Fruit fly (Drosophila melanogaster): ENCODE results near the gene nom.

Gene nom

DNA sequence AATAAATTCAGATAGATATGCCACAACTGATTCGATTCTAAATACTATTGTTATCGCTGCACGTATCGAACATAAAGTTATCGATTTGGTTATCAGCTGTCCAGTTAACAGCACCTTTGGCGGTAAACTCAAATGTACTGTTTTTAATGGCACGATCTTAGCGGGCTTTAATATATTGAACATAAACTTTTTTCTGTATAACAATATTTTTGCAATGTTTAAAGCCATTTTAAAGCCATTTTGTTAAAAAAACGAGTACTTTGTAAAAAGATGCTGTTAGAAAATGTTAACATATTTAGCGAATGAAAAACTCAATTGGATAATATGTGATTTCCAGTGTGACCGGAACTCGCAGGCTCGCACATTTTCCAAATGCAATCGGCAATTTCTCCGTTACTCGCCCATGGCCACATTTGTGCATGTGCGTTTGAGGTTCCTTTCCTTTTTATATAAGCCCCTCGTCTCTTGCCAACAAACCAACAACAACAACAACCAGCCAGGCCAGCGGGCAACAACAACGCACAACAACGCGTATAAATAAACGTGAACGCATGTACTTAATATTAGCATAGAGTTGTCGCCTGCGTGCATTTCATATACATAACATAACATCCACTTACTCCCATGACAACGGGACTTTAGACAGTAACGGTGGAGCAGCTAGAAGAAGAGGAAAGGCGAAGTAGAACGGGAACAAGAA lies 7.0 kb upstream of the nom start, which contains the start of gene TMEM216 (continued):
- TF ChIP-seq sc (optimal IDR thresholded peaks at IDR 0.05) (no peak), sc (GFP tag; optimal IDR thresholded peaks at IDR 0.05) (no peak), NC2α (GFP tag; optimal IDR thresholded peaks at IDR 0.05) (no peak), amos (GFP tag; IDR thresholded peaks at IDR 0.05; ENCODE audit: partially characterized antibody) (peak; percentile 41; the same call in 1 of the 2 replicates), CG12659 (GFP tag; optimal IDR thresholded peaks at IDR 0.05) (peak; percentile 80), CHES-1-like (GFP tag; optimal IDR thresholded peaks at IDR 0.05) (no peak), CG30403 (GFP tag; optimal IDR thresholded peaks at IDR 0.05) (no peak), CoRest (tag; optimal IDR thresholded peaks at IDR 0.05) (peak; percentile 50), gro (GFP tag; optimal IDR thresholded peaks at IDR 0.05) (peak; percentile 24), CG17186 (GFP tag; optimal IDR thresholded peaks at IDR 0.05) (peak; percentile 29), ro (GFP tag; IDR thresholded peaks at IDR 0.05) (no peak), CG10543 (GFP tag; optimal IDR thresholded peaks at IDR 0.05) (peak; percentile 36), CG42726 (GFP tag; IDR thresholded peaks at IDR 0.05; ENCODE audit: partially characterized antibody) (peak; percentile 8; the same call in 1 of the 2 replicates), eve (GFP tag; optimal IDR thresholded peaks at IDR 0.05) (no peak), CG3995 (GFP tag; optimal IDR thresholded peaks at IDR 0.05) (peak; percentile 82), CG12769 (tag; optimal IDR thresholded peaks at IDR 0.05) (peak; percentile 33), phol (tag; optimal IDR thresholded peaks at IDR 0.05) (peak; percentile 12), CrebB (tag; optimal IDR thresholded peaks at IDR 0.05) (no peak), HLH54F (GFP tag; optimal IDR thresholded peaks at IDR 0.05) (no peak), CG13894 (tag; optimal IDR thresholded peaks at IDR 0.05) (no peak), row (GFP tag; IDR thresholded peaks at IDR 0.05) (0 out of 3 replicates have a peak, but pooled peaks have one; percentile 5), NC2β (GFP tag; optimal IDR thresholded peaks at IDR 0.05) (peak; percentile 8), Stat92E (GFP tag; optimal IDR thresholded peaks at IDR 0.05) (peak in 1 of 3 experiments; percentile 33), CG7987 (GFP tag; optimal IDR thresholded peaks at IDR 0.05) (peak; percentile 16), Trl (optimal IDR thresholded peaks at IDR 0.05) (no peak), Trl (GFP tag; optimal IDR thresholded peaks at IDR 0.05) (no peak), cas (GFP tag; IDR thresholded peaks at IDR 0.05) (no peak), seq (GFP tag; IDR thresholded peaks at IDR 0.05) (no peak), sug (tag; optimal IDR thresholded peaks at IDR 0.05) (peak; percentile 29), Neu2 (GFP tag; optimal IDR thresholded peaks at IDR 0.05; ENCODE audit: borderline replicate concordance) (no peak), Ssrp (tag; optimal IDR thresholded peaks at IDR 0.05) (no peak), Sry-β (GFP tag; optimal IDR thresholded peaks at IDR 0.05) (peak; percentile 44), Elba2 (GFP tag; optimal IDR thresholded peaks at IDR 0.05) (peak; percentile 83), CG10431 (GFP tag; optimal IDR thresholded peaks at IDR 0.05) (peak; percentile 20), Scr (GFP tag; IDR thresholded peaks at IDR 0.05; ENCODE audit: partially characterized antibody) (peak; percentile 54; the same call in 1 of the 2 replicates), exex (tag; optimal IDR thresholded peaks at IDR 0.05) (no peak), Mad (GFP tag; optimal IDR thresholded peaks at IDR 0.05) (peak; percentile 25), gfzf (GFP tag; optimal IDR thresholded peaks at IDR 0.05) (peak; percentile 94), CG17829 (tag; optimal IDR thresholded peaks at IDR 0.05) (peak; percentile 24), CG4360 (GFP tag; IDR thresholded peaks at IDR 0.05) (peak; percentile 97), CG11093 (GFP tag; IDR thresholded peaks at IDR 0.05) (no peak), Hr3 (GFP tag; optimal IDR thresholded peaks at IDR 0.05) (peak; percentile 21), stwl (tag; optimal IDR thresholded peaks at IDR 0.05) (peak; percentile 73), lbe (GFP tag; optimal IDR thresholded peaks at IDR 0.05) (peak; percentile 11), cwo (GFP tag; optimal IDR thresholded peaks at IDR 0.05) (no peak), gcm (GFP tag; optimal IDR thresholded peaks at IDR 0.05) (no peak), CG7963 (GFP tag; IDR thresholded peaks at IDR 0.05; ENCODE audit: partially characterized antibody) (0 out of 3 replicates have a peak, but pooled peaks have one; percentile 40), Dll (GFP tag; IDR thresholded peaks at IDR 0.05; ENCODE audit: partially characterized antibody) (peak; percentile 71; the same call in 3 of the 4 replicates), gcm2 (GFP tag; optimal IDR thresholded peaks at IDR 0.05) (no peak)

Measured in whole organism, embryonic.